Fruit fly (Drosophila melanogaster) whole organism, embryonic: ENCODE data around the gene CG34135.

Source experiments
- CG13424 ChIP-seq: fragments of 200-800 bp; sonication (Bioruptor generic); optimal IDR thresholded peaks from 2 replicates; lab custom pipeline; 2019; ENCODE audit warnings: missing biosample characterization, mild to moderate bottlenecking, missing genetic modification characterization, moderate library complexity
- CG16863 ChIP-seq: fragments of 200-800 bp; sonication (Bioruptor generic); optimal IDR thresholded peaks from 3 replicates; lab custom pipeline; 2016; ENCODE audit warnings: missing biosample characterization, missing genetic modification characterization
- Dip3 ChIP-seq: fragments of 200-800 bp; sonication (Bioruptor generic); optimal IDR thresholded peaks from 3 replicates; lab custom pipeline; 2016; ENCODE audit warnings: missing biosample characterization, missing genetic modification characterization
- Ets65A ChIP-seq: fragments of 200-800 bp; sonication (Bioruptor generic); peaks from one replicate; lab custom pipeline; 2016; ENCODE audit warnings: missing biosample characterization, missing genetic modification characterization
- MBD-R2 ChIP-seq: fragments of 200-800 bp; sonication (Bioruptor generic); IDR thresholded peaks from 2 replicates; pipeline ENCODE4 v1.3.6; 2022; ENCODE audit warnings: missing biosample characterization, missing genetic modification characterization
- Sry-β ChIP-seq: fragments of 200-800 bp; sonication (Bioruptor generic); optimal IDR thresholded peaks from 2 replicates; lab custom pipeline; 2018; ENCODE audit warnings: missing biosample characterization, mild to moderate bottlenecking, missing genetic modification characterization, moderate library complexity
- fru ChIP-seq: fragments of >200 bp; optimal IDR thresholded peaks from 2 replicates; lab custom pipeline; 2017
- gem ChIP-seq: fragments of 200-800 bp; sonication (Bioruptor generic); optimal IDR thresholded peaks from 2 replicates; lab custom pipeline; 2019; ENCODE audit warnings: missing biosample characterization, mild to moderate bottlenecking, missing genetic modification characterization, moderate library complexity
- unpg ChIP-seq: fragments of 200-800 bp; sonication (Bioruptor generic); optimal IDR thresholded peaks from 3 replicates; lab custom pipeline; 2018; ENCODE audit warnings: missing biosample characterization, mild to moderate bottlenecking, missing genetic modification characterization, moderate library complexity

- TF ChIP-seq MBD-R2 (GFP tag; lab: Robert Waterston, UW) (peak; percentile 77), CG13424 (no peak), Sry-β (GFP tag; lab: Kevin White, UChicago) (no peak), CG16863 (GFP tag; lab: Kevin White, UChicago) (no peak), fru (no peak), Dip3 (no peak), unpg (GFP tag; lab: Kevin White, UChicago) (no peak), gem (tag; lab: Kevin White, UChicago) (no peak), Ets65A (GFP tag; lab: Kevin White, UChicago) (no peak)
Observed at dm6 chr3R:8729542-8729941, 38.4 kb downstream of the CG34135 start, which contains the start of gene ranshi.
